Worm (Caenorhabditis elegans): ENCODE data around the gene W09D10.4.

The W09D10.4 gene

DNA sequence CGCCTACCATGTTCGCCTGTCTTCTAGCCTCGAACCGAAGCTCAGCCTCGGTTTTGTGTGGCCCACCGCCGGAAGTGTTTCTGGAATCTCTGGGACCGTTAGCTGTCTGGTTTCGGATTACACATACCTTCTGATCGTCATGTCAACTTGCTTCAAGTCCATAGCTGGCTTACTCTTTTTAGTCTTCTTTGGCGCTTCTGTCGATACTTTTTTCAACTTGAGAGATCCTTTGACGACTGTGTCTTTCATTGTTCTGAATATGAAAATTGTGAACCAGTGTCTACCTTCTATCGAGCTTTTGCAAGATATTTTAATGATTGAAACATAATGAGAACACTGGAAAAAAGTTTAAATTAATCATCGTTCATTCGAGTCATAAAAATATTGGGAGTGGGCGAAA, 24.5 kb upstream of the W09D10.4 start, which contains the start of gene K01G5.8:
K01G5.8 (minus strand) TSS at position 255 of the 400 bp plus-strand sequence.
- TF ChIP-seq ztf-11 (tag; optimal IDR thresholded peaks at IDR 0.05), result no peak
- TF ChIP-seq nhr-41 (GFP tag; IDR thresholded peaks at IDR 0.05), result no peak
- TF ChIP-seq dmd-9 (GFP tag; IDR thresholded peaks at IDR 0.05), result no peak
- TF ChIP-seq nhr-42 (GFP tag; IDR thresholded peaks at IDR 0.05), result 0 out of 2 replicates have a peak, but pooled peaks have one; percentile 48
- no peak for TF ChIP-seq dve-1 (tag; optimal IDR thresholded peaks at IDR 0.05; ENCODE audit: insufficient read depth)
- no peak for TF ChIP-seq snpc-1.2 (GFP tag; IDR thresholded peaks at IDR 0.05)
- TF ChIP-seq unc-62 (GFP tag; optimal IDR thresholded peaks at IDR 0.05 in 1 of 2), result no peak
- TF ChIP-seq unc-62 (tag; optimal IDR thresholded peaks at IDR 0.05), result no peak
- peak; percentile 41 for TF ChIP-seq ama-1 (optimal IDR thresholded peaks at IDR 0.05)
- TF ChIP-seq daf-19 (GFP tag; conservative IDR thresholded peaks at IDR 0.05), result no peak
- no peak for TF ChIP-seq ceh-28 (tag; optimal IDR thresholded peaks at IDR 0.05)
- 0 out of 2 replicates have a peak, but pooled peaks have one; percentile 12 for TF ChIP-seq pha-4 (GFP tag; IDR thresholded peaks at IDR 0.05)
- TF ChIP-seq pha-4 (tag; optimal IDR thresholded peaks at IDR 0.05), result no peak
- no peak for TF ChIP-seq snpc-4 (tag; optimal IDR thresholded peaks at IDR 0.05)
- 0 out of 2 replicates have a peak, but pooled peaks have one; percentile 39 for TF ChIP-seq Y75B8A.6 (GFP tag; IDR thresholded peaks at IDR 0.05)
- no peak for TF ChIP-seq gei-8 (GFP tag; optimal IDR thresholded peaks at IDR 0.05)
- 0 out of 2 replicates have a peak, but pooled peaks have one; percentile 5 for TF ChIP-seq lim-7 (GFP tag; IDR thresholded peaks at IDR 0.05)
- TF ChIP-seq lin-38 (GFP tag; IDR thresholded peaks at IDR 0.05), result peak; percentile 63
- TF ChIP-seq ceh-32 (tag; optimal IDR thresholded peaks at IDR 0.05; ENCODE audit: poor library complexity), result no peak
- TF ChIP-seq F49E8.2 (tag; optimal IDR thresholded peaks at IDR 0.05; ENCODE audit: borderline replicate concordance), result peak; percentile 8

DNA sequence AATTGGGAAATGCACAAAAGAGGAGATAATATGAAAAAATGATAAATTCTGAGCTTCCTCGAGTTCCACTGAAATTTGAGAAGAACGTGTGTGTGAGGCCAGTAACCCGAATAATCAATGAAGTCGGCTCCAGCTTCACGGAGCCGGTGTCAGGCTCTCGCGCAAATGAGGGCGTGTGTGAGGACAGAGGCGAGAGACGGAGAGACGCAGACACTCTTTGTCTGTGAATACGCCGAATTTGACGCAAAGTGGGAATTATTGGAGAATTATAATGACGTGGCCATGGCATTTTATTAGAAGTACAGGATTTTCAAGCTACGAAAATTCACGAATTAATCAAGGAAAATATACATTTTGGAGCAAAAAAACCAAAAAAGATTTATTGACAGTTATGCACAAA, 23.9 kb upstream of the W09D10.4 start:
- TF ChIP-seq dmd-6 (GFP tag; IDR thresholded peaks at IDR 0.05), result 0 out of 2 replicates have a peak, but pooled peaks have one; percentile 14
- TF ChIP-seq nhr-237 (tag; optimal IDR thresholded peaks at IDR 0.05), result no peak
- no peak for TF ChIP-seq ceh-28 (tag; optimal IDR thresholded peaks at IDR 0.05)
- TF ChIP-seq snpc-1.2 (GFP tag; IDR thresholded peaks at IDR 0.05), result no peak
- no peak for TF ChIP-seq madf-9 (GFP tag; conservative IDR thresholded peaks at IDR 0.05)
- TF ChIP-seq ctbp-1 (GFP tag; IDR thresholded peaks at IDR 0.05), result 0 out of 2 replicates have a peak, but pooled peaks have one; percentile 12
- no peak for TF ChIP-seq nhr-76 (tag; optimal IDR thresholded peaks at IDR 0.05)
- no peak for TF ChIP-seq ztf-7 (tag; optimal IDR thresholded peaks at IDR 0.05)
- no peak for TF ChIP-seq nhr-10 (tag; optimal IDR thresholded peaks at IDR 0.05)
- TF ChIP-seq hlh-11 (tag; optimal IDR thresholded peaks at IDR 0.05), result peak; percentile 71
- no peak for TF ChIP-seq unc-130 (GFP tag; optimal IDR thresholded peaks at IDR 0.05)
- TF ChIP-seq daf-19 (GFP tag; conservative IDR thresholded peaks at IDR 0.05), result no peak
- TF ChIP-seq skn-1 (tag; optimal IDR thresholded peaks at IDR 0.05), result no peak
- TF ChIP-seq vab-7 (GFP tag; IDR thresholded peaks at IDR 0.05), result no peak
- no peak for TF ChIP-seq cey-2 (tag; optimal IDR thresholded peaks at IDR 0.05; ENCODE audit: borderline replicate concordance, insufficient read depth)
- peak; percentile 23 for TF ChIP-seq nhr-102 (tag; optimal IDR thresholded peaks at IDR 0.05)
- peak; percentile 7 for TF ChIP-seq nhr-48 (tag; optimal IDR thresholded peaks at IDR 0.05)
- TF ChIP-seq dpl-1 (GFP tag; optimal IDR thresholded peaks at IDR 0.05), result peak; percentile 60
- no peak for TF ChIP-seq zip-2 (tag; optimal IDR thresholded peaks at IDR 0.05)
- TF ChIP-seq aly-2 (tag; optimal IDR thresholded peaks at IDR 0.05), result no peak
- no peak for TF ChIP-seq duxl-1 (tag; optimal IDR thresholded peaks at IDR 0.05; ENCODE audit: poor library complexity)
- TF ChIP-seq tag-97 (GFP tag; IDR thresholded peaks at IDR 0.05), result no peak
- TF ChIP-seq aha-1 (tag), result peak; percentile 97
- TF ChIP-seq fos-1 (tag; optimal IDR thresholded peaks at IDR 0.05), result no peak
- TF ChIP-seq gei-8 (GFP tag; optimal IDR thresholded peaks at IDR 0.05), result no peak
- TF ChIP-seq ceh-20 (GFP tag; IDR thresholded peaks at IDR 0.05), result no peak
- TF ChIP-seq daf-8 (GFP tag; IDR thresholded peaks at IDR 0.05), result no peak
- no peak for TF ChIP-seq zip-11 (GFP tag; IDR thresholded peaks at IDR 0.05)
- 0 out of 2 replicates have a peak, but pooled peaks have one; percentile 41 for TF ChIP-seq hmg-1.1 (GFP tag; IDR thresholded peaks at IDR 0.05)
- TF ChIP-seq spr-3 (GFP tag; optimal IDR thresholded peaks at IDR 0.05), result no peak
- no peak for TF ChIP-seq nhr-111 (GFP tag; optimal IDR thresholded peaks at IDR 0.05)
- TF ChIP-seq lin-38 (GFP tag; IDR thresholded peaks at IDR 0.05), result peak; percentile 74
- TF ChIP-seq R02D3.7 (tag; optimal IDR thresholded peaks at IDR 0.05), result no peak
- no peak for TF ChIP-seq ZK546.5 (tag; optimal IDR thresholded peaks at IDR 0.05)
- no peak for TF ChIP-seq T20F7.1 (GFP tag; optimal IDR thresholded peaks at IDR 0.05)
- no peak for TF ChIP-seq Y105C5A.15 (GFP tag; IDR thresholded peaks at IDR 0.05)

Data from whole organism, L4 larva.